Worm (Caenorhabditis elegans) whole organism, late embryonic: Measurements from ENCODE around the gene gdi-1.

ENCODE experiments used
- C08G9.2 ChIP-seq: sonication (generic microtip); optimal IDR thresholded peaks from 2 replicates; lab custom pipeline; 2016; ENCODE audit warnings: mild to moderate bottlenecking, missing genetic modification characterization, moderate library complexity, missing compliant biosample characterization
- C38D4.7 ChIP-seq: fragments of 200-800 bp; sonication (Bioruptor generic); optimal IDR thresholded peaks from 2 replicates; lab custom pipeline; 2018; ENCODE audit warnings: mild to moderate bottlenecking, missing genetic modification characterization, moderate library complexity, missing compliant biosample characterization
- F13H6.1 ChIP-seq: sonication (generic microtip); optimal IDR thresholded peaks from 2 replicates; lab custom pipeline; 2016; ENCODE audit warnings: missing genetic modification characterization, missing compliant biosample characterization
- K02D7.2 ChIP-seq: sonication (generic microtip); optimal IDR thresholded peaks from 2 replicates; lab custom pipeline; 2017; ENCODE audit warnings: mild to moderate bottlenecking, missing genetic modification characterization, missing compliant biosample characterization
- Y22D7AL.16 ChIP-seq: sonication (generic microtip); optimal IDR thresholded peaks from 2 replicates; lab custom pipeline; 2016; ENCODE audit warnings: missing genetic modification characterization, missing compliant biosample characterization
- ceh-14 ChIP-seq: sonication (generic microtip); optimal IDR thresholded peaks from 2 replicates; lab custom pipeline; 2016; ENCODE audit warnings: missing genotype, missing genetic modification characterization, missing compliant biosample characterization
- ceh-18 ChIP-seq: sonication (generic microtip); optimal IDR thresholded peaks from 2 replicates; lab custom pipeline; 2016; ENCODE audit warnings: missing genetic modification characterization, missing compliant biosample characterization
- ceh-19 ChIP-seq: fragments of 200-800 bp; sonication (Bioruptor generic); optimal IDR thresholded peaks from 2 replicates; lab custom pipeline; 2018; ENCODE audit warnings: mild to moderate bottlenecking, missing genetic modification characterization, missing compliant biosample characterization
- ceh-24 ChIP-seq: sonication (generic microtip); optimal IDR thresholded peaks from 2 replicates; lab custom pipeline; 2016; ENCODE audit warnings: mild to moderate bottlenecking, missing genetic modification characterization, missing compliant biosample characterization
- ceh-30 ChIP-seq: fragments of 150-350 bp; optimal IDR thresholded peaks from 2 replicates; lab custom pipeline; 2014; ENCODE audit warnings: missing biosample characterization, missing genetic modification characterization
- ceh-31 ChIP-seq: sonication (generic microtip); optimal IDR thresholded peaks from 2 replicates; lab custom pipeline; 2016; ENCODE audit warnings: missing genetic modification characterization, missing compliant biosample characterization
- ceh-6 ChIP-seq: fragments of 200-800 bp; sonication (Bioruptor generic); optimal IDR thresholded peaks from 2 replicates; lab custom pipeline; 2018; ENCODE audit warnings: mild to moderate bottlenecking, missing genetic modification characterization, missing compliant biosample characterization
- ceh-9 ChIP-seq: sonication (generic microtip); optimal IDR thresholded peaks from 2 replicates; lab custom pipeline; 2016; ENCODE audit warnings: mild to moderate bottlenecking, missing genetic modification characterization, inconsistent platforms, missing compliant biosample characterization
- dmd-4 ChIP-seq: sonication (generic microtip); optimal IDR thresholded peaks from 2 replicates; lab custom pipeline; 2016; ENCODE audit warnings: borderline replicate concordance, missing genetic modification characterization, missing compliant biosample characterization
- dve-1 ChIP-seq: sonication (generic microtip); optimal IDR thresholded peaks from 2 replicates; lab custom pipeline; 2017; ENCODE audit warnings: antibody characterized with exemption, mild to moderate bottlenecking, missing genetic modification characterization, missing compliant biosample characterization
- elt-2 ChIP-seq: sonication (generic microtip); optimal IDR thresholded peaks from 2 replicates; lab custom pipeline; 2016; ENCODE audit warnings: missing genetic modification reagents, missing genetic modification characterization, missing compliant biosample characterization
- elt-4 ChIP-seq: sonication (generic microtip); optimal IDR thresholded peaks from 2 replicates; lab custom pipeline; 2016; ENCODE audit warnings: missing genetic modification characterization, missing compliant biosample characterization
- ets-4 ChIP-seq: sonication (generic microtip); optimal IDR thresholded peaks from 2 replicates; lab custom pipeline; 2016; ENCODE audit warnings: missing genetic modification characterization, missing compliant biosample characterization
- eyg-1 ChIP-seq: sonication (generic microtip); optimal IDR thresholded peaks from 2 replicates; lab custom pipeline; 2016; ENCODE audit warnings: missing genotype, missing genetic modification characterization, missing compliant biosample characterization
- fax-1 ChIP-seq: sonication (generic microtip); optimal IDR thresholded peaks from 2 replicates; lab custom pipeline; 2016; ENCODE audit warnings: missing genotype, missing genetic modification characterization, missing compliant biosample characterization
- fkh-10 ChIP-seq: fragments of 150-350 bp; optimal IDR thresholded peaks from 2 replicates; lab custom pipeline; 2014; ENCODE audit warnings: missing biosample characterization, missing genetic modification reagents, missing genetic modification characterization
- fkh-6 ChIP-seq: sonication (generic microtip); optimal IDR thresholded peaks from 2 replicates; lab custom pipeline; 2016; ENCODE audit warnings: missing genetic modification characterization, missing compliant biosample characterization
- gmeb-2 ChIP-seq: sonication (generic microtip); optimal IDR thresholded peaks from 2 replicates; lab custom pipeline; 2016; ENCODE audit warnings: missing genetic modification characterization, inconsistent platforms, missing compliant biosample characterization
- hlh-13 ChIP-seq: fragments of 200-800 bp; sonication (Bioruptor generic); optimal IDR thresholded peaks from 2 replicates; lab custom pipeline; 2018; ENCODE audit warnings: mild to moderate bottlenecking, missing genetic modification characterization, missing compliant biosample characterization
- hlh-15 ChIP-seq: sonication (generic microtip); optimal IDR thresholded peaks from 2 replicates; lab custom pipeline; 2016; ENCODE audit warnings: missing genetic modification characterization, missing compliant biosample characterization
- hlh-30 ChIP-seq: sonication (generic microtip); optimal IDR thresholded peaks from 2 replicates; lab custom pipeline; 2017; ENCODE audit warnings: antibody characterized with exemption, missing genetic modification characterization, missing compliant biosample characterization; ENCODE audit not compliant: insufficient read depth
- hlh-8 ChIP-seq: sonication (generic microtip); optimal IDR thresholded peaks from 2 replicates; lab custom pipeline; 2016; ENCODE audit warnings: missing genotype, missing genetic modification characterization, missing compliant biosample characterization
- lim-6 ChIP-seq: sonication (generic microtip); optimal IDR thresholded peaks from 2 replicates; lab custom pipeline; 2016; ENCODE audit warnings: missing genetic modification characterization, missing compliant biosample characterization
- lin-11 ChIP-seq: fragments of 200-800 bp; sonication (Bioruptor generic); optimal IDR thresholded peaks from 2 replicates; lab custom pipeline; 2018; ENCODE audit warnings: mild to moderate bottlenecking, missing genetic modification characterization, missing compliant biosample characterization
- mec-3 ChIP-seq: sonication (generic microtip); optimal IDR thresholded peaks from 2 replicates; lab custom pipeline; 2016; ENCODE audit warnings: borderline replicate concordance, missing genetic modification characterization, missing compliant biosample characterization
- nfya-1 ChIP-seq: sonication (generic microtip); optimal IDR thresholded peaks from 2 replicates; lab custom pipeline; 2017; ENCODE audit warnings: missing genetic modification characterization, mild to moderate bottlenecking, missing compliant biosample characterization, antibody characterized with exemption, moderate library complexity
- nhr-11 ChIP-seq: fragments of 150-350 bp; optimal IDR thresholded peaks from 2 replicates; lab custom pipeline; 2014; ENCODE audit warnings: missing biosample characterization, missing genetic modification characterization
- nhr-232 ChIP-seq: sonication (generic microtip); optimal IDR thresholded peaks from 2 replicates; lab custom pipeline; 2016; ENCODE audit warnings: missing genetic modification characterization, missing compliant biosample characterization
- odd-2 ChIP-seq: sonication (generic microtip); optimal IDR thresholded peaks from 2 replicates; lab custom pipeline; 2017; ENCODE audit warnings: antibody characterized with exemption, mild to moderate bottlenecking, missing genetic modification characterization, missing compliant biosample characterization
- pag-3 ChIP-seq: sonication (generic microtip); optimal IDR thresholded peaks from 2 replicates; lab custom pipeline; 2016; ENCODE audit warnings: missing compliant biosample characterization, missing genetic modification characterization, borderline replicate concordance
- pqm-1 ChIP-seq: sonication (generic microtip); optimal IDR thresholded peaks from 2 replicates; lab custom pipeline; 2016; ENCODE audit warnings: missing genetic modification characterization, missing compliant biosample characterization
- pros-1 ChIP-seq: fragments of 150-350 bp; optimal IDR thresholded peaks from 2 replicates; lab custom pipeline; 2014; ENCODE audit warnings: missing biosample characterization, missing genetic modification reagents, missing genetic modification characterization
- ref-2 ChIP-seq: sonication (generic microtip); optimal IDR thresholded peaks from 2 replicates; lab custom pipeline; 2016; ENCODE audit warnings: missing genetic modification characterization, missing compliant biosample characterization
- rnt-1 ChIP-seq: sonication (generic microtip); optimal IDR thresholded peaks from 2 replicates; lab custom pipeline; 2016; ENCODE audit warnings: missing genetic modification characterization, missing compliant biosample characterization
- sdc-2 ChIP-seq: sonication (generic microtip); optimal IDR thresholded peaks from 2 replicates; lab custom pipeline; 2016; ENCODE audit warnings: missing genotype, missing genetic modification characterization, missing compliant biosample characterization
- sox-2 ChIP-seq: fragments of 200-800 bp; sonication (Bioruptor generic); IDR thresholded peaks from 2 replicates; pipeline ENCODE4 v1.3.6; 2022; ENCODE audit warnings: missing genetic modification reagents, missing genetic modification characterization, missing compliant biosample characterization
- syd-9 ChIP-seq: sonication (generic microtip); optimal IDR thresholded peaks from 2 replicates; lab custom pipeline; 2016; ENCODE audit warnings: mild to moderate bottlenecking, missing genetic modification characterization, moderate library complexity, missing compliant biosample characterization
- tbx-2 ChIP-seq: sonication (generic microtip); optimal IDR thresholded peaks from 2 replicates; lab custom pipeline; 2016; ENCODE audit warnings: missing genetic modification characterization, missing compliant biosample characterization
- unc-3 ChIP-seq, 2 experiments: fragments of 200-800 bp in 1 of 2; sonication (Bioruptor generic) in 1 of 2; sonication (generic microtip) in 1 of 2; conservative IDR thresholded peaks in 1 of 2; optimal IDR thresholded peaks in 1 of 2; 2 replicates each; pipeline versions ENCODE4 v1.3.6 to Lab custom; 2016 to 2022; ENCODE audit warnings: missing compliant biosample characterization in 2 of 2, missing genetic modification characterization in 2 of 2, missing genetic modification reagents in 1 of 2
- unc-86 ChIP-seq: sonication (generic microtip); optimal IDR thresholded peaks from 2 replicates; lab custom pipeline; 2016; ENCODE audit warnings: missing genetic modification characterization, missing compliant biosample characterization
- zip-5 ChIP-seq: sonication (generic microtip); optimal IDR thresholded peaks from 2 replicates; lab custom pipeline; 2016; ENCODE audit warnings: missing genetic modification characterization, missing compliant biosample characterization
- ztf-16 ChIP-seq: sonication (generic microtip); optimal IDR thresholded peaks from 2 replicates; lab custom pipeline; 2017; ENCODE audit warnings: missing genetic modification characterization, missing compliant biosample characterization

gdi-1 gene

ce11 chrIV:14792602-14793232 lies at the start of gene gdi-1:
TSS of gene gdi-1 (minus strand) at chrIV:14792887.
- TF ChIP-seq C38D4.7 (GFP tag; lab: Kevin White, UChicago), result no peak
- TF ChIP-seq ceh-18, result no peak
- TF ChIP-seq fax-1 (tag; lab: Kevin White, UChicago), result no peak
- no peak for TF ChIP-seq lin-11 (tag; lab: Kevin White, UChicago)
- no peak for TF ChIP-seq F13H6.1 (tag; lab: Kevin White, UChicago)
- no peak for TF ChIP-seq mec-3 (tag; lab: Kevin White, UChicago)
- no peak for TF ChIP-seq elt-2 (tag; lab: Kevin White, UChicago)
- TF ChIP-seq ceh-14 (tag; lab: Kevin White, UChicago), result no peak
- no peak for TF ChIP-seq ztf-16 (tag; lab: Kevin White, UChicago)
- no peak for TF ChIP-seq nhr-232 (tag; lab: Kevin White, UChicago)
- no peak for TF ChIP-seq pqm-1 (tag; lab: Kevin White, UChicago)
- TF ChIP-seq unc-3 (GFP tag; conservative IDR thresholded peaks at IDR 0.05; lab: Robert Waterston, UW), result no peak
- no peak for TF ChIP-seq unc-3 (tag; optimal IDR thresholded peaks at IDR 0.05; lab: Kevin White, UChicago)
- TF ChIP-seq ref-2 (tag; lab: Kevin White, UChicago), result no peak
- TF ChIP-seq ceh-31 (tag; lab: Kevin White, UChicago), result no peak

- peak; percentile 41 for TF ChIP-seq K02D7.2 (tag; lab: Kevin White, UChicago)
- peak; percentile 69 for TF ChIP-seq unc-86 (tag; lab: Kevin White, UChicago)
- peak; percentile 30; the same call in 1 of the 2 replicates for TF ChIP-seq unc-3 (GFP tag; conservative IDR thresholded peaks at IDR 0.05; lab: Robert Waterston, UW)
- peak; percentile 56 for TF ChIP-seq unc-3 (tag; optimal IDR thresholded peaks at IDR 0.05; lab: Kevin White, UChicago)
- TF ChIP-seq ceh-14 (tag; lab: Kevin White, UChicago), result peak; percentile 67
- peak; percentile 78 for TF ChIP-seq ceh-19 (GFP tag; lab: Kevin White, UChicago)
- TF ChIP-seq syd-9 (tag; lab: Kevin White, UChicago), result peak; percentile 52
- no peak for TF ChIP-seq ceh-24
- peak; percentile 40 for TF ChIP-seq zip-5 (tag; lab: Kevin White, UChicago)
- peak; percentile 67 for TF ChIP-seq ref-2 (tag; lab: Kevin White, UChicago)
- TF ChIP-seq tbx-2 (tag; lab: Kevin White, UChicago), result peak; percentile 76
- peak; percentile 60 for TF ChIP-seq rnt-1 (tag; lab: Kevin White, UChicago)
- TF ChIP-seq gmeb-2 (tag; lab: Kevin White, UChicago), result peak; percentile 79
- TF ChIP-seq nhr-11 (tag; lab: Kevin White, UChicago), result no peak
- peak; percentile 50 for TF ChIP-seq fkh-6 (tag; lab: Kevin White, UChicago)
- no peak for TF ChIP-seq dmd-4
- peak; percentile 43 for TF ChIP-seq dve-1 (tag; lab: Kevin White, UChicago)
- TF ChIP-seq fkh-10 (GFP tag; lab: Kevin White, UChicago), result no peak
- peak; percentile 65 for TF ChIP-seq hlh-8 (tag; lab: Kevin White, UChicago)
- TF ChIP-seq C08G9.2 (tag; lab: Kevin White, UChicago), result peak; percentile 56
- TF ChIP-seq elt-4, result no peak
- TF ChIP-seq nfya-1 (tag; lab: Kevin White, UChicago), result peak; percentile 34
- TF ChIP-seq Y22D7AL.16 (tag; lab: Kevin White, UChicago), result peak; percentile 78
- TF ChIP-seq pag-3 (tag; lab: Kevin White, UChicago), result no peak
- TF ChIP-seq pros-1, result no peak
- TF ChIP-seq odd-2 (tag; lab: Kevin White, UChicago), result no peak
- peak; percentile 76 for TF ChIP-seq ceh-6 (GFP tag; lab: Kevin White, UChicago)
- no peak for TF ChIP-seq ets-4
- no peak for TF ChIP-seq mec-3 (tag; lab: Kevin White, UChicago)
- TF ChIP-seq sdc-2 (tag; lab: Kevin White, UChicago), result peak; percentile 41
- TF ChIP-seq hlh-15 (tag; lab: Kevin White, UChicago), result peak; percentile 30
- TF ChIP-seq hlh-13, result peak; percentile 77
- no peak for TF ChIP-seq lim-6 (tag; lab: Kevin White, UChicago)
- no peak for TF ChIP-seq ceh-9 (tag; lab: Kevin White, UChicago)
- TF ChIP-seq ceh-30 (tag; lab: Kevin White, UChicago), result no peak
- no peak for TF ChIP-seq eyg-1 (tag; lab: Kevin White, UChicago)
- peak; percentile 70 for TF ChIP-seq C38D4.7 (GFP tag; lab: Kevin White, UChicago)
- TF ChIP-seq hlh-30 (tag; lab: Kevin White, UChicago), result peak; percentile 14
- peak; percentile 61 for TF ChIP-seq nhr-232 (tag; lab: Kevin White, UChicago)
- TF ChIP-seq ceh-18, result peak; percentile 50
- 0 out of 2 replicates have a peak, but pooled peaks have one; percentile 55 for TF ChIP-seq sox-2 (GFP tag; lab: Robert Waterston, UW)
- peak; percentile 46 for TF ChIP-seq F13H6.1 (tag; lab: Kevin White, UChicago)
These were observed 45.4 kb upstream of the gdi-1 start for ce11 chrIV:14838095-14838494.
